Worm (Caenorhabditis elegans) whole organism, L2 larva: ENCODE results near the gene mccc-2.

Source experiments
- aly-2 ChIP-seq: fragments of 150-350 bp; optimal IDR thresholded peaks from 2 replicates; lab custom pipeline; 2014; ENCODE audit warnings: missing biosample characterization, missing genetic modification characterization
- blmp-1 ChIP-seq: sonication (generic microtip); optimal IDR thresholded peaks from 2 replicates; lab custom pipeline; 2017; ENCODE audit warnings: missing genetic modification characterization, mild to moderate bottlenecking, missing compliant biosample characterization, antibody characterized with exemption, moderate library complexity; ENCODE audit not compliant: insufficient read depth
- ceh-82 ChIP-seq: fragments of 150-350 bp; optimal IDR thresholded peaks from 2 replicates; lab custom pipeline; 2014; ENCODE audit warnings: missing biosample characterization, missing genetic modification characterization
- elt-3 ChIP-seq: sonication (generic microtip); optimal IDR thresholded peaks from 2 replicates; lab custom pipeline; 2017; ENCODE audit warnings: missing biosample characterization, missing genetic modification characterization
- lin-13 ChIP-seq: fragments of 150-350 bp; optimal IDR thresholded peaks from 2 replicates; lab custom pipeline; 2014; ENCODE audit warnings: missing biosample characterization, missing genetic modification reagents, missing genetic modification characterization
- lin-39 ChIP-seq: fragments of 150-350 bp; optimal IDR thresholded peaks from 2 replicates; lab custom pipeline; 2014; ENCODE audit warnings: missing biosample characterization, missing genetic modification reagents, missing genetic modification characterization
- mab-5 ChIP-seq: fragments of 150-350 bp; optimal IDR thresholded peaks from 2 replicates; lab custom pipeline; 2014; ENCODE audit warnings: missing biosample characterization, missing genetic modification characterization
- nhr-23 ChIP-seq: fragments of 150-350 bp; optimal IDR thresholded peaks from 2 replicates; lab custom pipeline; 2014; ENCODE audit warnings: missing biosample characterization, missing genetic modification reagents, missing genetic modification characterization
- unc-39 ChIP-seq: fragments of 150-350 bp; optimal IDR thresholded peaks from 2 replicates; lab custom pipeline; 2014; ENCODE audit warnings: missing biosample characterization, missing genetic modification characterization
- ztf-11 ChIP-seq: sonication (generic microtip); optimal IDR thresholded peaks from 2 replicates; lab custom pipeline; 2017; ENCODE audit warnings: missing biosample characterization, missing genetic modification characterization

DNA sequence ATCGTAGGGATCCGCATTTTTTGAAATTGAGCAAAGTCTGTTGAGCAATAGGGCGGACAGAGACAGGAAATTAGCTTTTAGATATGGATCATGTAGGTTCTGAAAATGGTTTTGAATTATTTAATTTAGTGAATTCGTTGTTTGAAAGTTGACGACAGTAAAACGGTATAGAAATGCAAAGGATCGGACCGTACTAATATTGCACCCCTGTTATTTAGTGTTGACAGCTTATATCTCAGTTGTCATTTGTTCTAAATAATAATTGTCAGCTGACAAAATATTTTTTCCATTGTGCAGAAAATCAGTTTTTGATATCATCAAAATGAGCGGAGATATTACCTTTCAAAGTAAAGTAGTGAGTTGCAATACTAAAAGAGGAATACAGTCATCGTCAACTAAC, 17.8 kb downstream of the mccc-2 start, which contains the start of gene lin-12:
- TF ChIP-seq aly-2 (tag; lab: Kevin White, UChicago) (no peak), lin-13 (GFP tag; lab: Kevin White, UChicago) (no peak), elt-3 (tag; lab: Kevin White, UChicago) (no peak), blmp-1 (tag; lab: Kevin White, UChicago) (no peak), mab-5 (tag; lab: Kevin White, UChicago) (no peak), lin-39 (tag; lab: Kevin White, UChicago) (no peak), unc-39 (tag; lab: Kevin White, UChicago) (no peak), ztf-11 (no peak), ceh-82 (no peak), nhr-23 (no peak)
